Worm (Caenorhabditis elegans) whole organism, late embryonic: ENCODE data around the gene ges-1.

Source experiments
- C38D4.7 ChIP-seq: fragments of 200-800 bp; sonication (Bioruptor generic); optimal IDR thresholded peaks from 2 replicates; lab custom pipeline; 2018; ENCODE audit warnings: mild to moderate bottlenecking, missing genetic modification characterization, moderate library complexity, missing compliant biosample characterization
- K09A11.1 ChIP-seq: sonication (generic microtip); optimal IDR thresholded peaks from 2 replicates; lab custom pipeline; 2017; ENCODE audit warnings: antibody characterized with exemption, mild to moderate bottlenecking, missing genetic modification characterization, missing compliant biosample characterization; ENCODE audit not compliant: insufficient read depth
- ceh-14 ChIP-seq: sonication (generic microtip); optimal IDR thresholded peaks from 2 replicates; lab custom pipeline; 2016; ENCODE audit warnings: missing genotype, missing genetic modification characterization, missing compliant biosample characterization
- ceh-2 ChIP-seq: sonication (generic microtip); optimal IDR thresholded peaks from 2 replicates; lab custom pipeline; 2016; ENCODE audit warnings: missing genotype, missing genetic modification characterization, missing compliant biosample characterization
- ceh-34 ChIP-seq: sonication (generic microtip); optimal IDR thresholded peaks from 2 replicates; lab custom pipeline; 2016; ENCODE audit warnings: mild to moderate bottlenecking, missing genetic modification characterization, missing compliant biosample characterization
- ceh-45 ChIP-seq: fragments of 200-800 bp; sonication (Bioruptor generic); IDR thresholded peaks from 2 replicates; pipeline ENCODE4 v1.3.6; 2022; ENCODE audit warnings: missing genetic modification reagents, missing genetic modification characterization, missing compliant biosample characterization
- ceh-48 ChIP-seq: sonication (generic microtip); optimal IDR thresholded peaks from 2 replicates; lab custom pipeline; 2016; ENCODE audit warnings: missing genetic modification characterization, inconsistent platforms, missing compliant biosample characterization
- ceh-6 ChIP-seq: fragments of 200-800 bp; sonication (Bioruptor generic); optimal IDR thresholded peaks from 2 replicates; lab custom pipeline; 2018; ENCODE audit warnings: mild to moderate bottlenecking, missing genetic modification characterization, missing compliant biosample characterization
- che-1 ChIP-seq: sonication (generic microtip); optimal IDR thresholded peaks from 2 replicates; lab custom pipeline; 2016; ENCODE audit warnings: mild to moderate bottlenecking, missing genetic modification characterization, missing compliant biosample characterization
- dve-1 ChIP-seq: sonication (generic microtip); optimal IDR thresholded peaks from 2 replicates; lab custom pipeline; 2017; ENCODE audit warnings: antibody characterized with exemption, mild to moderate bottlenecking, missing genetic modification characterization, missing compliant biosample characterization
- elt-2 ChIP-seq: sonication (generic microtip); optimal IDR thresholded peaks from 2 replicates; lab custom pipeline; 2016; ENCODE audit warnings: missing genetic modification reagents, missing genetic modification characterization, missing compliant biosample characterization
- ets-4 ChIP-seq: sonication (generic microtip); optimal IDR thresholded peaks from 2 replicates; lab custom pipeline; 2016; ENCODE audit warnings: missing genetic modification characterization, missing compliant biosample characterization
- fkh-6 ChIP-seq: sonication (generic microtip); optimal IDR thresholded peaks from 2 replicates; lab custom pipeline; 2016; ENCODE audit warnings: missing genetic modification characterization, missing compliant biosample characterization
- gmeb-2 ChIP-seq: sonication (generic microtip); optimal IDR thresholded peaks from 2 replicates; lab custom pipeline; 2016; ENCODE audit warnings: missing genetic modification characterization, inconsistent platforms, missing compliant biosample characterization
- hlh-13 ChIP-seq: fragments of 200-800 bp; sonication (Bioruptor generic); optimal IDR thresholded peaks from 2 replicates; lab custom pipeline; 2018; ENCODE audit warnings: mild to moderate bottlenecking, missing genetic modification characterization, missing compliant biosample characterization
- hlh-30 ChIP-seq: sonication (generic microtip); optimal IDR thresholded peaks from 2 replicates; lab custom pipeline; 2017; ENCODE audit warnings: antibody characterized with exemption, missing genetic modification characterization, missing compliant biosample characterization; ENCODE audit not compliant: insufficient read depth
- hlh-6 ChIP-seq: sonication (generic microtip); optimal IDR thresholded peaks from 2 replicates; lab custom pipeline; 2016; ENCODE audit warnings: missing genotype, missing genetic modification characterization, missing compliant biosample characterization
- mec-3 ChIP-seq: sonication (generic microtip); optimal IDR thresholded peaks from 2 replicates; lab custom pipeline; 2016; ENCODE audit warnings: borderline replicate concordance, missing genetic modification characterization, missing compliant biosample characterization
- nfya-1 ChIP-seq: sonication (generic microtip); optimal IDR thresholded peaks from 2 replicates; lab custom pipeline; 2017; ENCODE audit warnings: missing genetic modification characterization, mild to moderate bottlenecking, missing compliant biosample characterization, antibody characterized with exemption, moderate library complexity
- nhr-232 ChIP-seq: sonication (generic microtip); optimal IDR thresholded peaks from 2 replicates; lab custom pipeline; 2016; ENCODE audit warnings: missing genetic modification characterization, missing compliant biosample characterization
- npax-4 ChIP-seq: sonication (generic microtip); optimal IDR thresholded peaks from 2 replicates; lab custom pipeline; 2016; ENCODE audit warnings: missing genetic modification characterization, missing compliant biosample characterization
- pag-3 ChIP-seq: sonication (generic microtip); optimal IDR thresholded peaks from 2 replicates; lab custom pipeline; 2016; ENCODE audit warnings: missing compliant biosample characterization, missing genetic modification characterization, borderline replicate concordance
- pax-1 ChIP-seq: fragments of 150-350 bp; optimal IDR thresholded peaks from 2 replicates; lab custom pipeline; 2014; ENCODE audit warnings: missing biosample characterization, missing genetic modification characterization
- pha-2 ChIP-seq: sonication (generic microtip); optimal IDR thresholded peaks from 2 replicates; lab custom pipeline; 2017; ENCODE audit warnings: mild to moderate bottlenecking, missing genetic modification characterization, missing compliant biosample characterization
- pha-4 ChIP-seq: fragments of 150-350 bp; optimal IDR thresholded peaks from 2 replicates; lab custom pipeline; 2018; ENCODE audit warnings: missing biosample characterization, missing genetic modification reagents, missing genetic modification characterization
- pqm-1 ChIP-seq: sonication (generic microtip); optimal IDR thresholded peaks from 2 replicates; lab custom pipeline; 2016; ENCODE audit warnings: missing genetic modification characterization, missing compliant biosample characterization
- rnt-1 ChIP-seq: sonication (generic microtip); optimal IDR thresholded peaks from 2 replicates; lab custom pipeline; 2016; ENCODE audit warnings: missing genetic modification characterization, missing compliant biosample characterization
- sdc-2 ChIP-seq: sonication (generic microtip); optimal IDR thresholded peaks from 2 replicates; lab custom pipeline; 2016; ENCODE audit warnings: missing genotype, missing genetic modification characterization, missing compliant biosample characterization
- sox-4 ChIP-seq: sonication (generic microtip); optimal IDR thresholded peaks from 2 replicates; lab custom pipeline; 2017; ENCODE audit warnings: mild to moderate bottlenecking, missing genetic modification characterization, inconsistent platforms, missing compliant biosample characterization
- syd-9 ChIP-seq: sonication (generic microtip); optimal IDR thresholded peaks from 2 replicates; lab custom pipeline; 2016; ENCODE audit warnings: mild to moderate bottlenecking, missing genetic modification characterization, moderate library complexity, missing compliant biosample characterization
- tbx-2 ChIP-seq: sonication (generic microtip); optimal IDR thresholded peaks from 2 replicates; lab custom pipeline; 2016; ENCODE audit warnings: missing genetic modification characterization, missing compliant biosample characterization
- tbx-7 ChIP-seq: sonication (generic microtip); optimal IDR thresholded peaks from 2 replicates; lab custom pipeline; 2016; ENCODE audit warnings: missing genotype, missing genetic modification characterization, missing compliant biosample characterization
- ttx-3 ChIP-seq: sonication (generic microtip); optimal IDR thresholded peaks from 2 replicates; lab custom pipeline; 2016; ENCODE audit warnings: missing genetic modification reagents, missing genetic modification characterization, missing compliant biosample characterization
- unc-3 ChIP-seq, 2 experiments: fragments of 200-800 bp in 1 of 2; sonication (Bioruptor generic) in 1 of 2; sonication (generic microtip) in 1 of 2; conservative IDR thresholded peaks in 1 of 2; optimal IDR thresholded peaks in 1 of 2; 2 replicates each; pipeline versions ENCODE4 v1.3.6 to Lab custom; 2016 to 2022; ENCODE audit warnings: missing compliant biosample characterization in 2 of 2, missing genetic modification characterization in 2 of 2, missing genetic modification reagents in 1 of 2
- unc-42 ChIP-seq: sonication (generic microtip); optimal IDR thresholded peaks from 2 replicates; lab custom pipeline; 2016; ENCODE audit warnings: missing genotype, missing genetic modification characterization, missing compliant biosample characterization
- unc-55 ChIP-seq: sonication (generic microtip); optimal IDR thresholded peaks from 2 replicates; lab custom pipeline; 2017; ENCODE audit warnings: missing biosample characterization, missing genetic modification reagents, missing genetic modification characterization
- unc-86 ChIP-seq: sonication (generic microtip); optimal IDR thresholded peaks from 2 replicates; lab custom pipeline; 2016; ENCODE audit warnings: missing genetic modification characterization, missing compliant biosample characterization

The ges-1 gene

ce11 chrV:1390415-1390814 lies 41.5 kb downstream of the ges-1 start:
- TF ChIP-seq mec-3 (tag; lab: Kevin White, UChicago), result no peak
- TF ChIP-seq pax-1 (tag; lab: Kevin White, UChicago), result no peak
- TF ChIP-seq rnt-1 (tag; lab: Kevin White, UChicago), result no peak
- TF ChIP-seq C38D4.7 (GFP tag; lab: Kevin White, UChicago), result no peak
- TF ChIP-seq elt-2 (tag; lab: Kevin White, UChicago), result no peak
- no peak for TF ChIP-seq hlh-30
- TF ChIP-seq pha-2 (tag; lab: Kevin White, UChicago), result no peak
- no peak for TF ChIP-seq ets-4 (tag; lab: Kevin White, UChicago)
- no peak for TF ChIP-seq unc-86 (tag; lab: Kevin White, UChicago)
- no peak for TF ChIP-seq ceh-48 (tag; lab: Kevin White, UChicago)
- TF ChIP-seq hlh-13 (GFP tag; lab: Kevin White, UChicago), result no peak
- TF ChIP-seq unc-3 (GFP tag; conservative IDR thresholded peaks at IDR 0.05; lab: Robert Waterston, UW), result no peak
- no peak for TF ChIP-seq unc-3 (tag; optimal IDR thresholded peaks at IDR 0.05; lab: Kevin White, UChicago)
- no peak for TF ChIP-seq pqm-1 (tag; lab: Kevin White, UChicago)

DNA sequence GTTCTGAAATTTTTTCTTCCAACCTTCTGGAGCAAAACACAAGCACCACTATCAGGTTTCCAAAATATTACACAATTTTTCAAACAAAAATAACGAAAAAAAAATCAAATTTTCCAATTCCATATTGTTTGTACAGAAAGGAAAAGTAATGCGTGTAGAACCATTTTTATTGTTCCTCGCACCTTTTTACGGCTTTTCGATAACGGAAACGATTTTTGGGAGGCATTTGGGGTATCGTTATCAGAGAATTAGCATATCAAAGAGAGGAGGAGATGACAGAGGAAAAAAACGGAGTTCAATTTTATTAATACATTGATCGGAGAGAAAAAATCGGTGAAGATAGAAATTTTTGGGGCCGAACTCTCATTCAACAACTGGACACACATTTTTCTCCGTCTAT lies 42.1 kb downstream of the ges-1 start:
- no peak for TF ChIP-seq dve-1
- TF ChIP-seq sox-4, result no peak
- no peak for TF ChIP-seq pha-4 (tag; lab: Kevin White, UChicago)
- no peak for TF ChIP-seq ceh-2 (tag; lab: Kevin White, UChicago)
- no peak for TF ChIP-seq che-1 (tag; lab: Kevin White, UChicago)
- TF ChIP-seq rnt-1 (tag; lab: Kevin White, UChicago), result no peak
- TF ChIP-seq syd-9 (tag; lab: Kevin White, UChicago), result no peak
- TF ChIP-seq ceh-6 (GFP tag; lab: Kevin White, UChicago), result no peak
- TF ChIP-seq nhr-232 (tag; lab: Kevin White, UChicago), result no peak
- no peak for TF ChIP-seq hlh-13 (GFP tag; lab: Kevin White, UChicago)
- TF ChIP-seq pag-3, result no peak
- no peak for TF ChIP-seq ceh-45 (GFP tag; lab: Robert Waterston, UW)
- TF ChIP-seq K09A11.1 (tag; lab: Kevin White, UChicago), result no peak
- TF ChIP-seq gmeb-2 (tag; lab: Kevin White, UChicago), result no peak
- no peak for TF ChIP-seq sdc-2 (tag; lab: Kevin White, UChicago)
- no peak for TF ChIP-seq tbx-7 (tag; lab: Kevin White, UChicago)
- no peak for TF ChIP-seq tbx-2 (tag; lab: Kevin White, UChicago)
- no peak for TF ChIP-seq fkh-6 (tag; lab: Kevin White, UChicago)
- no peak for TF ChIP-seq unc-3 (GFP tag; conservative IDR thresholded peaks at IDR 0.05; lab: Robert Waterston, UW)
- TF ChIP-seq unc-3 (tag; optimal IDR thresholded peaks at IDR 0.05; lab: Kevin White, UChicago), result no peak

- no peak for TF ChIP-seq unc-3 (GFP tag; conservative IDR thresholded peaks at IDR 0.05; lab: Robert Waterston, UW)
- no peak for TF ChIP-seq unc-3 (tag; optimal IDR thresholded peaks at IDR 0.05; lab: Kevin White, UChicago)
- TF ChIP-seq hlh-6 (tag; lab: Kevin White, UChicago), result no peak
- no peak for TF ChIP-seq npax-4
- TF ChIP-seq elt-2 (tag; lab: Kevin White, UChicago), result peak; percentile 33
Observed at ce11 chrV:1388247-1388646, 43.7 kb downstream of the ges-1 start.

DNA sequence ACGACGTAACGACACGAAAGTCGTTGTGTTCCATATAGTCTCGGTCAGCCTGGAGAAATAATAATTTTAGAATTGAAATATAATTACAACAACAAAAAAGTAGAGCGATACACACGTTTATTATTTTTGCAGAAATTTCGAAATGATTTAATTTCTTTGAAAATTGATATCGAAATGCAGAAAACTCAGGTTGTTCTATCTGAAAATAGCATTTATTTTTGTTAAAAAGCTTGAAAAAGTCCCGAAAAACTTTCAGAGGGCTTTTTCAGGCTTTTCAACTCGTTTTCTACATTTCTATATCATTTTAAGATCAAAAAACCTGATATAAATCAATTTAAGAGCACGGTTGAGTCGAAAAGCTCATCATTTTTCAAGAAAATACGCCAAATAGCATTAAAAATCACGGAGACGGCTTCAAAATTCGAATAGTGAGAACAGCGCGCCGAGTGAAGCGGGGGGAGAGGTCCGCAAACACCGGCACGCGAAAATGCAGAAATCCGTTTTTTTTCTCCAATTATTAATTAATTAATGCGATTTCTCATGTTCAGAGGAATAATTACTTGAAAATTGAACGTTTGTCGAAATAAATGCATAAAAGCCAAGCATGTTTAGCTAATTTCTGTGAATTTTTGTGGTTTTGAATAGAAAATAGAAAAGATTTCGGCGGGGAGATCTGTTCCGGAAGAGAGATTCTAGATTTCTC lies 48.6 kb downstream of the ges-1 start, which contains the start of gene rga-4:
Gene rga-4 (minus strand): TSS at position 51 of the 703 bp plus-strand sequence.
- no peak for TF ChIP-seq pha-2 (tag; lab: Kevin White, UChicago)
- no peak for TF ChIP-seq ceh-34 (tag; lab: Kevin White, UChicago)
- TF ChIP-seq nfya-1, result peak; percentile 22
- TF ChIP-seq unc-42 (tag; lab: Kevin White, UChicago), result peak; percentile 76
- no peak for TF ChIP-seq C38D4.7 (GFP tag; lab: Kevin White, UChicago)
- TF ChIP-seq ttx-3 (tag; lab: Kevin White, UChicago), result peak; percentile 44
- no peak for TF ChIP-seq unc-55
- peak; percentile 72 for TF ChIP-seq ceh-14 (tag; lab: Kevin White, UChicago)
